Worm (Caenorhabditis elegans) whole organism, late embryonic: Measurements from ENCODE around the gene tbh-1.

Experiments
- C08G9.2 ChIP-seq: sonication (generic microtip); optimal IDR thresholded peaks from 2 replicates; lab custom pipeline; 2016; ENCODE audit warnings: mild to moderate bottlenecking, missing genetic modification characterization, moderate library complexity, missing compliant biosample characterization
- C38D4.7 ChIP-seq: fragments of 200-800 bp; sonication (Bioruptor generic); optimal IDR thresholded peaks from 2 replicates; lab custom pipeline; 2018; ENCODE audit warnings: mild to moderate bottlenecking, missing genetic modification characterization, moderate library complexity, missing compliant biosample characterization
- F13H6.1 ChIP-seq: sonication (generic microtip); optimal IDR thresholded peaks from 2 replicates; lab custom pipeline; 2016; ENCODE audit warnings: missing genetic modification characterization, missing compliant biosample characterization
- K02D7.2 ChIP-seq: sonication (generic microtip); optimal IDR thresholded peaks from 2 replicates; lab custom pipeline; 2017; ENCODE audit warnings: mild to moderate bottlenecking, missing genetic modification characterization, missing compliant biosample characterization
- K09A11.1 ChIP-seq: sonication (generic microtip); optimal IDR thresholded peaks from 2 replicates; lab custom pipeline; 2017; ENCODE audit warnings: antibody characterized with exemption, mild to moderate bottlenecking, missing genetic modification characterization, missing compliant biosample characterization; ENCODE audit not compliant: insufficient read depth
- ahr-1 ChIP-seq: sonication (generic microtip); optimal IDR thresholded peaks from 2 replicates; lab custom pipeline; 2016; ENCODE audit warnings: missing genetic modification characterization, missing compliant biosample characterization
- ama-1 ChIP-seq: fragments of 150-350 bp; optimal IDR thresholded peaks from 2 replicates; lab custom pipeline; 2014
- ceh-19 ChIP-seq: fragments of 200-800 bp; sonication (Bioruptor generic); optimal IDR thresholded peaks from 2 replicates; lab custom pipeline; 2018; ENCODE audit warnings: mild to moderate bottlenecking, missing genetic modification characterization, missing compliant biosample characterization
- ceh-22 ChIP-seq: sonication (generic microtip); optimal IDR thresholded peaks from 2 replicates; lab custom pipeline; 2017; ENCODE audit warnings: missing biosample characterization, missing genetic modification characterization
- ceh-31 ChIP-seq: sonication (generic microtip); optimal IDR thresholded peaks from 2 replicates; lab custom pipeline; 2016; ENCODE audit warnings: missing genetic modification characterization, missing compliant biosample characterization
- ceh-45 ChIP-seq: fragments of 200-800 bp; sonication (Bioruptor generic); IDR thresholded peaks from 2 replicates; pipeline ENCODE4 v1.3.6; 2022; ENCODE audit warnings: missing genetic modification reagents, missing genetic modification characterization, missing compliant biosample characterization
- ceh-9 ChIP-seq: sonication (generic microtip); optimal IDR thresholded peaks from 2 replicates; lab custom pipeline; 2016; ENCODE audit warnings: mild to moderate bottlenecking, missing genetic modification characterization, inconsistent platforms, missing compliant biosample characterization
- che-1 ChIP-seq: sonication (generic microtip); optimal IDR thresholded peaks from 2 replicates; lab custom pipeline; 2016; ENCODE audit warnings: mild to moderate bottlenecking, missing genetic modification characterization, missing compliant biosample characterization
- dve-1 ChIP-seq: sonication (generic microtip); optimal IDR thresholded peaks from 2 replicates; lab custom pipeline; 2017; ENCODE audit warnings: antibody characterized with exemption, mild to moderate bottlenecking, missing genetic modification characterization, missing compliant biosample characterization
- eyg-1 ChIP-seq: sonication (generic microtip); optimal IDR thresholded peaks from 2 replicates; lab custom pipeline; 2016; ENCODE audit warnings: missing genotype, missing genetic modification characterization, missing compliant biosample characterization
- gmeb-2 ChIP-seq: sonication (generic microtip); optimal IDR thresholded peaks from 2 replicates; lab custom pipeline; 2016; ENCODE audit warnings: missing genetic modification characterization, inconsistent platforms, missing compliant biosample characterization
- hlh-30 ChIP-seq: sonication (generic microtip); optimal IDR thresholded peaks from 2 replicates; lab custom pipeline; 2017; ENCODE audit warnings: antibody characterized with exemption, missing genetic modification characterization, missing compliant biosample characterization; ENCODE audit not compliant: insufficient read depth
- hlh-6 ChIP-seq: sonication (generic microtip); optimal IDR thresholded peaks from 2 replicates; lab custom pipeline; 2016; ENCODE audit warnings: missing genotype, missing genetic modification characterization, missing compliant biosample characterization
- hlh-8 ChIP-seq: sonication (generic microtip); optimal IDR thresholded peaks from 2 replicates; lab custom pipeline; 2016; ENCODE audit warnings: missing genotype, missing genetic modification characterization, missing compliant biosample characterization
- lim-6 ChIP-seq: sonication (generic microtip); optimal IDR thresholded peaks from 2 replicates; lab custom pipeline; 2016; ENCODE audit warnings: missing genetic modification characterization, missing compliant biosample characterization
- madf-2 ChIP-seq: sonication (generic microtip); optimal IDR thresholded peaks from 2 replicates; lab custom pipeline; 2017; ENCODE audit warnings: missing genetic modification characterization, missing compliant biosample characterization
- nfya-1 ChIP-seq: sonication (generic microtip); optimal IDR thresholded peaks from 2 replicates; lab custom pipeline; 2017; ENCODE audit warnings: missing genetic modification characterization, mild to moderate bottlenecking, missing compliant biosample characterization, antibody characterized with exemption, moderate library complexity
- npax-4 ChIP-seq: sonication (generic microtip); optimal IDR thresholded peaks from 2 replicates; lab custom pipeline; 2016; ENCODE audit warnings: missing genetic modification characterization, missing compliant biosample characterization
- odd-2 ChIP-seq: sonication (generic microtip); optimal IDR thresholded peaks from 2 replicates; lab custom pipeline; 2017; ENCODE audit warnings: antibody characterized with exemption, mild to moderate bottlenecking, missing genetic modification characterization, missing compliant biosample characterization
- pat-9 ChIP-seq: fragments of 200-800 bp; sonication (Bioruptor generic); optimal IDR thresholded peaks from 2 replicates; lab custom pipeline; 2018; ENCODE audit warnings: mild to moderate bottlenecking, missing genetic modification characterization, moderate library complexity, missing compliant biosample characterization
- pha-2 ChIP-seq: sonication (generic microtip); optimal IDR thresholded peaks from 2 replicates; lab custom pipeline; 2017; ENCODE audit warnings: mild to moderate bottlenecking, missing genetic modification characterization, missing compliant biosample characterization
- pha-4 ChIP-seq: fragments of 150-350 bp; optimal IDR thresholded peaks from 2 replicates; lab custom pipeline; 2018; ENCODE audit warnings: missing biosample characterization, missing genetic modification reagents, missing genetic modification characterization
- ref-2 ChIP-seq: sonication (generic microtip); optimal IDR thresholded peaks from 2 replicates; lab custom pipeline; 2016; ENCODE audit warnings: missing genetic modification characterization, missing compliant biosample characterization
- rnt-1 ChIP-seq: sonication (generic microtip); optimal IDR thresholded peaks from 2 replicates; lab custom pipeline; 2016; ENCODE audit warnings: missing genetic modification characterization, missing compliant biosample characterization
- sdc-2 ChIP-seq: sonication (generic microtip); optimal IDR thresholded peaks from 2 replicates; lab custom pipeline; 2016; ENCODE audit warnings: missing genotype, missing genetic modification characterization, missing compliant biosample characterization
- sox-2 ChIP-seq: fragments of 200-800 bp; sonication (Bioruptor generic); IDR thresholded peaks from 2 replicates; pipeline ENCODE4 v1.3.6; 2022; ENCODE audit warnings: missing genetic modification reagents, missing genetic modification characterization, missing compliant biosample characterization
- sox-4 ChIP-seq: sonication (generic microtip); optimal IDR thresholded peaks from 2 replicates; lab custom pipeline; 2017; ENCODE audit warnings: mild to moderate bottlenecking, missing genetic modification characterization, inconsistent platforms, missing compliant biosample characterization
- tbx-2 ChIP-seq: sonication (generic microtip); optimal IDR thresholded peaks from 2 replicates; lab custom pipeline; 2016; ENCODE audit warnings: missing genetic modification characterization, missing compliant biosample characterization
- unc-3 ChIP-seq, 2 experiments: fragments of 200-800 bp in 1 of 2; sonication (Bioruptor generic) in 1 of 2; sonication (generic microtip) in 1 of 2; conservative IDR thresholded peaks in 1 of 2; optimal IDR thresholded peaks in 1 of 2; 2 replicates each; pipeline versions ENCODE4 v1.3.6 to Lab custom; 2016 to 2022; ENCODE audit warnings: missing compliant biosample characterization in 2 of 2, missing genetic modification characterization in 2 of 2, missing genetic modification reagents in 1 of 2
- unc-42 ChIP-seq: sonication (generic microtip); optimal IDR thresholded peaks from 2 replicates; lab custom pipeline; 2016; ENCODE audit warnings: missing genotype, missing genetic modification characterization, missing compliant biosample characterization
- unc-86 ChIP-seq: sonication (generic microtip); optimal IDR thresholded peaks from 2 replicates; lab custom pipeline; 2016; ENCODE audit warnings: missing genetic modification characterization, missing compliant biosample characterization
- ztf-16 ChIP-seq: sonication (generic microtip); optimal IDR thresholded peaks from 2 replicates; lab custom pipeline; 2017; ENCODE audit warnings: missing genetic modification characterization, missing compliant biosample characterization

tbh-1 gene

ce11 chrX:15507830-15508347 is 3.2 kb upstream of the tbh-1 start, which contains the start of gene zipt-7.2:
TSS of gene zipt-7.2 (minus strand) at chrX:15507880.
- TF ChIP-seq ceh-31 (tag; lab: Kevin White, UChicago) (peak; percentile 48), rnt-1 (peak; percentile 25), nfya-1 (peak; percentile 51), ceh-9 (tag; lab: Kevin White, UChicago) (no peak)

ce11 chrX:15502455-15503174 is 2.1 kb downstream of the tbh-1 start, which contains the start of gene H13N06.7:
TSS of gene H13N06.7 (plus strand) at chrX:15503124.
- TF ChIP-seq C38D4.7 (GFP tag; lab: Kevin White, UChicago): no peak

ce11 chrX:15496927-15497605 is 7.6 kb downstream of the tbh-1 start, which contains the start of gene suox-1:
TSS of gene suox-1 (plus strand) at chrX:15497555.
- TF ChIP-seq hlh-8 (tag; lab: Kevin White, UChicago) (no peak), hlh-30 (peak; percentile 34), hlh-6 (tag; lab: Kevin White, UChicago) (no peak)

ce11 chrX:15494154-15494553 is 10.5 kb downstream of the tbh-1 start:
- TF ChIP-seq sox-4 (tag; lab: Kevin White, UChicago) (no peak), K02D7.2 (no peak), tbx-2 (no peak), pat-9 (tag; lab: Kevin White, UChicago) (no peak), K09A11.1 (tag; lab: Kevin White, UChicago) (no peak), dve-1 (tag; lab: Kevin White, UChicago) (no peak), ceh-45 (GFP tag; lab: Robert Waterston, UW) (no peak), sdc-2 (tag; lab: Kevin White, UChicago) (no peak), F13H6.1 (no peak), ceh-31 (tag; lab: Kevin White, UChicago) (no peak), ceh-19 (no peak), pha-2 (tag; lab: Kevin White, UChicago) (no peak)
- TF ChIP-seq, all 69 proteins: peak for 0

- TF ChIP-seq madf-2 (tag; lab: Kevin White, UChicago) (no peak), unc-42 (tag; lab: Kevin White, UChicago) (no peak), lim-6 (tag; lab: Kevin White, UChicago) (no peak), ref-2 (tag; lab: Kevin White, UChicago) (no peak), ceh-22 (tag; lab: Kevin White, UChicago) (no peak), ahr-1 (no peak), che-1 (no peak), odd-2 (no peak), pha-2 (tag; lab: Kevin White, UChicago) (no peak), pha-4 (no peak), rnt-1 (no peak), tbx-2 (no peak), ama-1 (lab: Kevin White, UChicago) (no peak), ceh-31 (tag; lab: Kevin White, UChicago) (no peak), hlh-8 (tag; lab: Kevin White, UChicago) (no peak)
Observed at ce11 chrX:15493322-15493721, 11.4 kb downstream of the tbh-1 start, which contains the start of gene gob-1. TSS of gene gob-1 (plus strand) at chrX:15493602.

- 0 out of 2 replicates have a peak, but pooled peaks have one; percentile 39 for TF ChIP-seq unc-3 (GFP tag; conservative IDR thresholded peaks at IDR 0.05; lab: Robert Waterston, UW)
- no peak for TF ChIP-seq unc-3 (tag; optimal IDR thresholded peaks at IDR 0.05; lab: Kevin White, UChicago)
- TF ChIP-seq sox-4 (tag; lab: Kevin White, UChicago): peak; percentile 34
- peak; percentile 25 for TF ChIP-seq che-1
- 0 out of 2 replicates have a peak, but pooled peaks have one; percentile 34 for TF ChIP-seq ceh-45 (GFP tag; lab: Robert Waterston, UW)
- peak; percentile 55 for TF ChIP-seq ceh-31 (tag; lab: Kevin White, UChicago)
- TF ChIP-seq ztf-16 (tag; lab: Kevin White, UChicago): no peak
- no peak for TF ChIP-seq C38D4.7 (GFP tag; lab: Kevin White, UChicago)
- TF ChIP-seq sox-2: peak; percentile 42; the same call in 1 of the 2 replicates
- no peak for TF ChIP-seq lim-6 (tag; lab: Kevin White, UChicago)
- no peak for TF ChIP-seq hlh-6 (tag; lab: Kevin White, UChicago)
- TF ChIP-seq pha-4: no peak
- TF ChIP-seq gmeb-2 (tag; lab: Kevin White, UChicago): peak; percentile 22
- no peak for TF ChIP-seq odd-2
- no peak for TF ChIP-seq ahr-1
- TF ChIP-seq C08G9.2 (tag; lab: Kevin White, UChicago): peak; percentile 20
- TF ChIP-seq unc-86 (tag; lab: Kevin White, UChicago): no peak
- TF ChIP-seq eyg-1: no peak
- TF ChIP-seq unc-42 (tag; lab: Kevin White, UChicago): peak; percentile 43
- TF ChIP-seq npax-4 (tag; lab: Kevin White, UChicago): no peak
- no peak for TF ChIP-seq F13H6.1
Observed at ce11 chrX:15492759-15493158, 11.9 kb downstream of the tbh-1 start.
